Worm (Caenorhabditis elegans): Measurements from ENCODE around the gene ZC190.7.

- TF ChIP-seq dao-5 (tag; optimal IDR thresholded peaks at IDR 0.05) (no peak), W03F9.2 (tag; optimal IDR thresholded peaks at IDR 0.05) (no peak)
Observed at ce11 chrV:8727077-8727476, 40.4 kb upstream of the ZC190.7 start, which contains the start of gene ZC196.9.

Data from whole organism, L4/young adult.